Fruit fly (Drosophila melanogaster): Measurements from ENCODE around the gene nkd.

dm6 chr3L:18968193-18968969 lies 76.9 kb downstream of the nkd start:
- no peak for TF ChIP-seq CG8301 (tag; optimal IDR thresholded peaks at IDR 0.05)
- TF ChIP-seq Ets98B (GFP tag; IDR thresholded peaks at IDR 0.05): no peak
